Fruit fly (Drosophila melanogaster) whole organism, wandering third instar larva: Measurements from ENCODE around the gene LManII.

ENCODE experiments used
- psq ChIP-seq: fragments of 200-800 bp; sonication (Bioruptor generic); optimal IDR thresholded peaks from 3 replicates; lab custom pipeline; 2017; ENCODE audit warnings: missing biosample characterization, mild to moderate bottlenecking, missing genetic modification characterization, moderate library complexity
- sage ChIP-seq: fragments of 200-800 bp; sonication (Bioruptor generic); optimal IDR thresholded peaks from 2 replicates; lab custom pipeline; 2016; ENCODE audit warnings: missing biosample characterization, mild to moderate bottlenecking, missing genetic modification characterization
- sv ChIP-seq: fragments of 200-800 bp; sonication (Bioruptor generic); optimal IDR thresholded peaks from 3 replicates; lab custom pipeline; 2016; ENCODE audit warnings: missing biosample characterization, missing genetic modification characterization

- no peak for TF ChIP-seq psq (GFP tag; lab: Kevin White, UChicago)
- no peak for TF ChIP-seq sage (GFP tag; lab: Kevin White, UChicago)
- no peak for TF ChIP-seq sv (GFP tag; lab: Kevin White, UChicago)
These were observed 38.0 kb downstream of the LManII start for dm6 chr2L:10495495-10495894.
